Worm (Caenorhabditis elegans) whole organism, L2 larva: Measurements from ENCODE around the gene M195.2.

Experiments used
- alr-1 ChIP-seq: fragments of 150-350 bp; optimal IDR thresholded peaks from 2 replicates; lab custom pipeline; 2014; ENCODE audit warnings: missing biosample characterization, missing genetic modification characterization
- ceh-82 ChIP-seq: fragments of 150-350 bp; optimal IDR thresholded peaks from 2 replicates; lab custom pipeline; 2014; ENCODE audit warnings: missing biosample characterization, missing genetic modification characterization
- nhr-12 ChIP-seq: fragments of 150-350 bp; optimal IDR thresholded peaks from 2 replicates; lab custom pipeline; 2014; ENCODE audit warnings: missing biosample characterization, missing genetic modification characterization
- nhr-21 ChIP-seq: fragments of 150-350 bp; optimal IDR thresholded peaks from 2 replicates; lab custom pipeline; 2014; ENCODE audit warnings: missing biosample characterization, missing genetic modification characterization
- nhr-23 ChIP-seq: fragments of 150-350 bp; optimal IDR thresholded peaks from 2 replicates; lab custom pipeline; 2014; ENCODE audit warnings: missing biosample characterization, missing genetic modification reagents, missing genetic modification characterization
- nhr-237 ChIP-seq: fragments of 150-350 bp; optimal IDR thresholded peaks from 2 replicates; lab custom pipeline; 2014; ENCODE audit warnings: missing biosample characterization, missing genetic modification characterization
- nhr-77 ChIP-seq: fragments of 150-350 bp; optimal IDR thresholded peaks from 2 replicates; lab custom pipeline; 2014; ENCODE audit warnings: missing biosample characterization, missing genetic modification characterization
- sem-4 ChIP-seq: fragments of 150-350 bp; optimal IDR thresholded peaks from 2 replicates; lab custom pipeline; 2014; ENCODE audit warnings: missing biosample characterization, missing genetic modification reagents, missing genetic modification characterization
- unc-62 ChIP-seq: fragments of 150-350 bp; optimal IDR thresholded peaks from 2 replicates; lab custom pipeline; 2014; ENCODE audit warnings: missing biosample characterization, missing genetic modification reagents, missing genetic modification characterization
- zag-1 ChIP-seq: fragments of 150-350 bp; optimal IDR thresholded peaks from 2 replicates; lab custom pipeline; 2014; ENCODE audit warnings: missing biosample characterization, missing genetic modification characterization
- ztf-11 ChIP-seq: sonication (generic microtip); optimal IDR thresholded peaks from 2 replicates; lab custom pipeline; 2017; ENCODE audit warnings: missing biosample characterization, missing genetic modification characterization
- ztf-4 ChIP-seq: fragments of 150-350 bp; optimal IDR thresholded peaks from 2 replicates; lab custom pipeline; 2014; ENCODE audit warnings: missing biosample characterization, missing genetic modification characterization

- TF ChIP-seq nhr-237, result no peak
- no peak for TF ChIP-seq sem-4 (tag; lab: Kevin White, UChicago)
- no peak for TF ChIP-seq nhr-23 (tag; lab: Kevin White, UChicago)
- TF ChIP-seq unc-62 (GFP tag; lab: Kevin White, UChicago), result no peak
- TF ChIP-seq alr-1 (tag; lab: Kevin White, UChicago), result no peak
- no peak for TF ChIP-seq ceh-82
- TF ChIP-seq ztf-4 (tag; lab: Kevin White, UChicago), result no peak
- TF ChIP-seq nhr-21, result no peak
- no peak for TF ChIP-seq ztf-11
- TF ChIP-seq nhr-12 (tag; lab: Kevin White, UChicago), result no peak
- TF ChIP-seq nhr-77 (tag; lab: Kevin White, UChicago), result no peak
- TF ChIP-seq zag-1, result no peak
Observed at ce11 chrII:8404748-8405147, 44.2 kb downstream of the M195.2 start, which contains the start of gene skpo-1.
